Fruit fly (Drosophila melanogaster) whole organism, embryonic: ENCODE data around the gene Charon.

Experiments used
- ATbp ChIP-seq: fragments of 200-800 bp; sonication (Bioruptor generic); optimal IDR thresholded peaks from 2 replicates; lab custom pipeline; 2017; ENCODE audit warnings: missing biosample characterization, mild to moderate bottlenecking, missing genetic modification characterization, missing genetic modification reagents
- Ada2b ChIP-seq: fragments of 200-800 bp; sonication (Bioruptor generic); IDR thresholded peaks from 2 replicates; pipeline ENCODE4 v1.3.6; 2022; ENCODE audit warnings: missing biosample characterization, missing genetic modification characterization
- B-H2 ChIP-seq: fragments of 200-800 bp; sonication (Bioruptor generic); optimal IDR thresholded peaks from 2 replicates; lab custom pipeline; 2018; ENCODE audit warnings: missing biosample characterization, mild to moderate bottlenecking, missing genetic modification characterization
- CG10321 ChIP-seq: fragments of 200-800 bp; sonication (Bioruptor generic); IDR thresholded peaks from 2 replicates; pipeline ENCODE4 v1.3.6; 2022; ENCODE audit warnings: missing biosample characterization, missing genetic modification characterization
- CG15011 ChIP-seq: fragments of 200-800 bp; sonication (Bioruptor generic); optimal IDR thresholded peaks from 3 replicates; lab custom pipeline; 2018; ENCODE audit warnings: missing biosample characterization, mild to moderate bottlenecking, missing genetic modification characterization
- CG15479 ChIP-seq: fragments of 200-800 bp; sonication (Bioruptor generic); optimal IDR thresholded peaks from 3 replicates; lab custom pipeline; 2019; ENCODE audit warnings: missing biosample characterization, mild to moderate bottlenecking, missing genetic modification characterization, moderate library complexity
- CG17829 ChIP-seq: fragments of 200-800 bp; optimal IDR thresholded peaks from 2 replicates; lab custom pipeline; 2019; ENCODE audit warnings: missing biosample characterization, mild to moderate bottlenecking, missing genetic modification characterization, moderate library complexity
- CG17912 ChIP-seq: fragments of 200-800 bp; sonication (Bioruptor generic); optimal IDR thresholded peaks from 2 replicates; lab custom pipeline; 2018; ENCODE audit warnings: missing biosample characterization, mild to moderate bottlenecking, missing genetic modification characterization
- CG2199 ChIP-seq: fragments of 200-800 bp; sonication (Bioruptor generic); IDR thresholded peaks from 3 replicates; pipeline ENCODE4 v1.3.6; 2022; ENCODE audit warnings: missing biosample characterization, missing genetic modification characterization
- CG2202 ChIP-seq: fragments of 200-800 bp; sonication (Bioruptor generic); optimal IDR thresholded peaks from 2 replicates; lab custom pipeline; 2018; ENCODE audit warnings: missing biosample characterization, mild to moderate bottlenecking, missing genetic modification characterization
- CG30403 ChIP-seq: fragments of 200-800 bp; sonication (Bioruptor generic); optimal IDR thresholded peaks from 3 replicates; lab custom pipeline; 2016; ENCODE audit warnings: missing biosample characterization, missing genetic modification characterization
- CG33557 ChIP-seq: fragments of 200-800 bp; sonication (Bioruptor generic); optimal IDR thresholded peaks from 2 replicates; lab custom pipeline; 2019; ENCODE audit warnings: missing biosample characterization, mild to moderate bottlenecking, missing genetic modification characterization, moderate library complexity
- CG34422 ChIP-seq: fragments of 200-800 bp; sonication (Bioruptor generic); IDR thresholded peaks from 3 replicates; pipeline ENCODE4 v1.3.6; 2022; ENCODE audit warnings: missing biosample characterization, missing genetic modification characterization
- CG3726 ChIP-seq: fragments of 200-800 bp; sonication (Bioruptor generic); IDR thresholded peaks from 3 replicates; pipeline ENCODE4, ENCODE4 v1.3.6; 2022; ENCODE audit warnings: missing biosample characterization, missing genetic modification characterization
- CG4360 ChIP-seq: fragments of 200-800 bp; sonication (Bioruptor generic); IDR thresholded peaks from 2 replicates; pipeline ENCODE4 v1.3.6; 2022; ENCODE audit warnings: missing biosample characterization, missing genetic modification characterization
- CG4424 ChIP-seq: fragments of 200-800 bp; sonication (Bioruptor generic); optimal IDR thresholded peaks from 3 replicates; lab custom pipeline; 2016; ENCODE audit warnings: missing biosample characterization, missing genetic modification characterization
- CG5180 ChIP-seq: fragments of 200-800 bp; sonication (Bioruptor generic); optimal IDR thresholded peaks from 3 replicates; lab custom pipeline; 2017; ENCODE audit warnings: missing biosample characterization, missing genetic modification characterization, mild to moderate bottlenecking, moderate library complexity, missing genetic modification reagents
- CG6765 ChIP-seq: fragments of 200-800 bp; sonication (Bioruptor generic); optimal IDR thresholded peaks from 3 replicates; lab custom pipeline; 2017; ENCODE audit warnings: missing biosample characterization, mild to moderate bottlenecking, missing genetic modification characterization
- CG9437 ChIP-seq: fragments of 200-800 bp; sonication (Bioruptor generic); optimal IDR thresholded peaks from 2 replicates; lab custom pipeline; 2018; ENCODE audit warnings: missing biosample characterization, mild to moderate bottlenecking, missing genetic modification characterization
- CG9932 ChIP-seq: fragments of 200-800 bp; sonication (Bioruptor generic); IDR thresholded peaks from 2 replicates; pipeline ENCODE4 v1.3.6; 2022; ENCODE audit warnings: missing biosample characterization, missing genetic modification characterization
- Deaf1 ChIP-seq: fragments of 200-800 bp; optimal IDR thresholded peaks from 3 replicates; lab custom pipeline; 2019; ENCODE audit warnings: missing biosample characterization, mild to moderate bottlenecking, missing genetic modification characterization, moderate library complexity
- Dip3 ChIP-seq: fragments of 200-800 bp; sonication (Bioruptor generic); optimal IDR thresholded peaks from 3 replicates; lab custom pipeline; 2016; ENCODE audit warnings: missing biosample characterization, missing genetic modification characterization
- ERR ChIP-seq: fragments of 200-800 bp; sonication (Bioruptor generic); optimal IDR thresholded peaks from 2 replicates; lab custom pipeline; 2016; ENCODE audit warnings: missing biosample characterization, missing genetic modification characterization
- Eip74EF ChIP-seq, 2 experiments: fragments of 200-800 bp in 1 of 2; fragments of >200 bp in 1 of 2; sonication (Bioruptor generic) in 1 of 2; optimal IDR thresholded peaks; 2 replicates each; lab custom pipeline; 2017 to 2019; ENCODE audit warnings: missing biosample characterization in 2 of 2, missing genetic modification characterization in 2 of 2, mild to moderate bottlenecking in 1 of 2, moderate library complexity in 1 of 2
- H2.0 ChIP-seq: fragments of 200-800 bp; sonication (Bioruptor generic); IDR thresholded peaks from 2 replicates; pipeline ENCODE4 v1.3.6; 2022; ENCODE audit warnings: missing biosample characterization, missing genetic modification characterization
- HmgD ChIP-seq: fragments of 200-800 bp; sonication (Bioruptor generic); optimal IDR thresholded peaks from 3 replicates; lab custom pipeline; 2016; ENCODE audit warnings: missing biosample characterization, missing genetic modification characterization
- Hr3 ChIP-seq: fragments of 200-800 bp; sonication (Bioruptor generic); optimal IDR thresholded peaks from 3 replicates; lab custom pipeline; 2016; ENCODE audit warnings: missing biosample characterization, missing genetic modification characterization
- MESR4 ChIP-seq: fragments of 200-800 bp; sonication (Bioruptor generic); optimal IDR thresholded peaks from 2 replicates; lab custom pipeline; 2018; ENCODE audit warnings: missing biosample characterization, mild to moderate bottlenecking, missing genetic modification characterization, moderate library complexity
- MTF-1 ChIP-seq: fragments of 200-800 bp; sonication (Bioruptor generic); optimal IDR thresholded peaks from 2 replicates; lab custom pipeline; 2018; ENCODE audit warnings: missing biosample characterization, mild to moderate bottlenecking, missing genetic modification characterization, borderline replicate concordance
- Mad ChIP-seq: fragments of 200-800 bp; sonication (Bioruptor generic); optimal IDR thresholded peaks from 2 replicates; lab custom pipeline; 2016; ENCODE audit warnings: missing biosample characterization, missing genetic modification characterization
- Six4 ChIP-seq: fragments of 200-800 bp; sonication (Bioruptor generic); optimal IDR thresholded peaks from 2 replicates; lab custom pipeline; 2016; ENCODE audit warnings: missing biosample characterization, missing genetic modification characterization
- YL-1 ChIP-seq: fragments of 200-800 bp; sonication (Bioruptor generic); optimal IDR thresholded peaks from 3 replicates; lab custom pipeline; 2017; ENCODE audit warnings: missing biosample characterization, mild to moderate bottlenecking, missing genetic modification characterization
- crp ChIP-seq, 2 experiments: fragments of 200-800 bp; sonication (Bioruptor generic); optimal IDR thresholded peaks; 2 replicates in 1 of 2; 3 replicates in 1 of 2; lab custom pipeline; 2017; ENCODE audit warnings: missing biosample characterization in 2 of 2, missing genetic modification characterization in 2 of 2, mild to moderate bottlenecking in 1 of 2, moderate library complexity in 1 of 2
- eyg ChIP-seq: fragments of 200-800 bp; sonication (Bioruptor generic); optimal IDR thresholded peaks from 3 replicates; lab custom pipeline; 2016; ENCODE audit warnings: missing biosample characterization, missing genetic modification characterization
- gcm2 ChIP-seq: fragments of 200-800 bp; sonication (Bioruptor generic); optimal IDR thresholded peaks from 2 replicates; lab custom pipeline; 2016; ENCODE audit warnings: missing biosample characterization, missing genetic modification characterization
- grau ChIP-seq: fragments of 200-800 bp; optimal IDR thresholded peaks from 3 replicates; lab custom pipeline; 2019; ENCODE audit warnings: missing biosample characterization, mild to moderate bottlenecking, missing genetic modification characterization, moderate library complexity
- jigr1 ChIP-seq: fragments of 200-800 bp; sonication (Bioruptor generic); IDR thresholded peaks from 3 replicates; pipeline ENCODE4 v1.3.6; 2022; ENCODE audit warnings: missing biosample characterization, missing genetic modification characterization
- mam ChIP-seq: fragments of 200-800 bp; sonication (Bioruptor generic); optimal IDR thresholded peaks from 3 replicates; lab custom pipeline; 2016; ENCODE audit warnings: missing biosample characterization, missing genetic modification characterization
- org-1 ChIP-seq: fragments of 200-800 bp; sonication (Bioruptor generic); optimal IDR thresholded peaks from 2 replicates; lab custom pipeline; 2017; ENCODE audit warnings: missing biosample characterization, missing genetic modification characterization
- pho ChIP-seq: fragments of 200-800 bp; sonication (Bioruptor generic); optimal IDR thresholded peaks from 2 replicates; lab custom pipeline; 2016; ENCODE audit warnings: missing biosample characterization, missing genetic modification characterization
- repo ChIP-seq: fragments of 200-800 bp; sonication (Bioruptor generic); optimal IDR thresholded peaks from 2 replicates; lab custom pipeline; 2016; ENCODE audit warnings: missing biosample characterization, missing genetic modification characterization
- scrt ChIP-seq: fragments of 200-800 bp; sonication (Bioruptor generic); optimal IDR thresholded peaks from 2 replicates; lab custom pipeline; 2018; ENCODE audit warnings: missing biosample characterization, mild to moderate bottlenecking, missing genetic modification characterization, moderate library complexity
- slbo ChIP-seq: fragments of 200-800 bp; sonication (Bioruptor generic); IDR thresholded peaks from 2 replicates; pipeline ENCODE4 v1.3.6; 2022; ENCODE audit warnings: missing biosample characterization, missing genetic modification characterization
- slp2 ChIP-seq: fragments of 200-800 bp; sonication (Bioruptor generic); optimal IDR thresholded peaks from 2 replicates; lab custom pipeline; 2016; ENCODE audit warnings: missing biosample characterization, missing genetic modification characterization
- stc ChIP-seq: fragments of 200-800 bp; sonication (Bioruptor generic); IDR thresholded peaks from 2 replicates; pipeline ENCODE4 v1.3.6; 2022; ENCODE audit warnings: missing biosample characterization, missing genetic modification characterization
- tio ChIP-seq: fragments of 200-800 bp; sonication (Bioruptor generic); optimal IDR thresholded peaks from 2 replicates; lab custom pipeline; 2017; ENCODE audit warnings: missing biosample characterization, missing genetic modification characterization, inconsistent platforms
- twi ChIP-seq: fragments of 200-800 bp; optimal IDR thresholded peaks from 2 replicates; lab custom pipeline; 2019; ENCODE audit warnings: missing biosample characterization, mild to moderate bottlenecking, missing genetic modification characterization, moderate library complexity
- unpg ChIP-seq: fragments of 200-800 bp; sonication (Bioruptor generic); optimal IDR thresholded peaks from 3 replicates; lab custom pipeline; 2018; ENCODE audit warnings: missing biosample characterization, mild to moderate bottlenecking, missing genetic modification characterization, moderate library complexity
- z ChIP-seq: fragments of 200-800 bp; sonication (Bioruptor generic); IDR thresholded peaks from 3 replicates; pipeline ENCODE4 v1.3.6; 2022; ENCODE audit warnings: missing biosample characterization, missing genetic modification characterization

Gene Charon

DNA sequence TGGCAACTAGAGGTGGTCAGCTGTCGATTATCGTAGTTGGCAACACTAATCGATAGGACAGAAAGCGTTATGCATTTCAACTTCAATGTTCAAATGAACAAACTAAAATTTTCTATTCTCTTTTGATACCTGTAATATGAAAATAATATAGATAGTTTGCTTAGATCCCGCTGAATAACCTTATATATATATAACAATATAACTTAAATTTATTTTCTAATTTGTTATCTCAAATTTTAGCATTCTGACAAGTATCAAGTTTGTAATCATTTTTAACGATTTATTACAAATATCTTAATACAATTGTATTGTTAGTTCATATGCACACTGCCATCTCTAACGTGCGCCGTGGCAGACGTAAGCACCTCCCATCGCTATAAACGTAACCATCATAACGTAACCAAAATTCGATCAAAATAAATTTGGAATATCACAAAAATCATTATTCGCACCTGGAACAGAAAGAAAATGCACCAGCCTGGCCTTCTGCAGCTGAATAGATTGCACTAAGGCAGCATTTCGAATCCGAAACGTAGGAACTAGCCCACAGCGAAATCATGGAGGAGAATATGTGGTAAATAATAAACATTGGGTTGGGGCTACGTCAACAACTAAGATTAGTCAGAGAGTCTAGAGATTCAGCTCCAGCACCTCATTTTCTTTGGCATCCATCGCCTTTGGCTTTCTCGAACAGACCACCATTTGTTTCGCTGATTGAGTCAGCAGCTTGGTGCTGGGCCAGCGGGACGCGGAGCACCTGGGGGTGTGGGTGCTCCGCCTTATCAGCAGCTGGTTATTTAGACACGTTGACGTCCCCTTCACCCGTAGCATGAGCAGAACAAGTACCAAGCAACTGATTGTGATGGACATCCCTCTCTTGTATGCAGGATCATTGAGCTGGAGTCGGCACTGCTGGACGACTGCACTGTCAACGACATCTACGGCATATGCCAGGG is 43.4 kb downstream of the Charon start, which contains the start of the genes Pino and TBC1D23 (continued):
- TF ChIP-seq twi (tag; lab: Kevin White, UChicago) (peak; percentile 49), CG4424 (GFP tag; lab: Kevin White, UChicago) (peak; percentile 64), B-H2 (GFP tag; lab: Kevin White, UChicago) (peak; percentile 57), Deaf1 (tag; lab: Kevin White, UChicago) (peak; percentile 24), Six4 (GFP tag; lab: Kevin White, UChicago) (peak; percentile 39), Hr3 (GFP tag; lab: Kevin White, UChicago) (peak; percentile 82), CG17912 (no peak), jigr1 (GFP tag; lab: Robert Waterston, UW) (no peak; the same call in 2 of the 3 replicates), unpg (GFP tag; lab: Kevin White, UChicago) (peak; percentile 59), Dip3 (GFP tag; lab: Kevin White, UChicago) (peak; percentile 41), stc (peak; percentile 21; the same call in 1 of the 2 replicates), pho (GFP tag; lab: Kevin White, UChicago) (peak; percentile 63), slp2 (GFP tag; lab: Kevin White, UChicago) (peak; percentile 15), ATbp (no peak), CG2202 (no peak), CG6765 (no peak), Mad (GFP tag; lab: Kevin White, UChicago) (peak; percentile 31), gcm2 (GFP tag; lab: Kevin White, UChicago) (no peak), CG30403 (GFP tag; lab: Kevin White, UChicago) (peak; percentile 86), tio (no peak), repo (no peak), org-1 (peak; percentile 21), MTF-1 (GFP tag; lab: Kevin White, UChicago) (no peak), CG33557 (peak; percentile 57), z (GFP tag; lab: Robert Waterston, UW) (no peak), grau (tag; lab: Kevin White, UChicago) (peak; percentile 80)

DNA sequence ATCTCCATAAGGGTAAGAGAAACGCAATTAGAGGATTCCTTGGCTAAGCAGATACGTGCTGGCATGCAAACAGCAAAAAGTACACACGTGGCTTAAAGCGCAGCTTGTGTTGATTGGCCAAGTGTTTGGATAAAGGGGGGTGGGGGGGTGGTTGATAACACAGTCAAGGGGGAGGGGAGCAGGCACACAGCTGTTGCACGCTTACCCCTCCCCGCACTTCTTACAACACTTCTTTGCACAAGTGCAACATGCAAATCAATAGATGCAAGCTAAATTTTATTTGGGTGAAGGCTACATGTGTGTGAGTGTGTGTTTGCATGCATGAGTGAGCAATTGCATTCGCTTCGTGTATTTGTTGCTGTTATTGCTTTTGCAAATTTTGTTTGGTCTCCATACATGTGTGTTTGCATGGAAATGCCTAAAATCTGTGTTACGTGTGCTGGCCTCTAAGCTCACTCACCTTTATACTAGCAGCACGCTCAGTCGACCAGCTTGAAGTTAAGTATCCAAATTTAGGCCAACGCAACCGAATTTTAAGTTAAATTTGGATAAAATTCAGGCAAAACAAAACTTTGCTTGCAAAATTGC is 44.2 kb downstream of the Charon start:
- TF ChIP-seq CG3726 (GFP tag; lab: Robert Waterston, UW), result no peak
- TF ChIP-seq HmgD (GFP tag; lab: Kevin White, UChicago), result no peak
- no peak for TF ChIP-seq CG2199 (GFP tag; lab: Robert Waterston, UW)
- no peak for TF ChIP-seq Ada2b (GFP tag; lab: Robert Waterston, UW)
- no peak for TF ChIP-seq CG17829 (tag; lab: Kevin White, UChicago)
- no peak for TF ChIP-seq CG9932
- TF ChIP-seq CG15011 (GFP tag; lab: Kevin White, UChicago), result no peak
- peak; percentile 51 for TF ChIP-seq MESR4 (GFP tag; lab: Kevin White, UChicago)
- no peak for TF ChIP-seq ERR (GFP tag; lab: Kevin White, UChicago)
- no peak for TF ChIP-seq CG5180 (GFP tag; lab: Kevin White, UChicago)
- TF ChIP-seq CG10321 (GFP tag; lab: Robert Waterston, UW), result no peak
- TF ChIP-seq eyg (GFP tag; lab: Kevin White, UChicago), result no peak
- no peak for TF ChIP-seq mam (GFP tag; lab: Kevin White, UChicago)
- TF ChIP-seq scrt, result peak; percentile 48
- TF ChIP-seq Eip74EF (GFP tag; optimal IDR thresholded peaks at IDR 0.05; lab: Kevin White, UChicago), result no peak
- TF ChIP-seq CG34422 (GFP tag; lab: Robert Waterston, UW), result peak; percentile 43; the same call in 1 of the 3 replicates
- no peak for TF ChIP-seq H2.0 (GFP tag; lab: Robert Waterston, UW)
- 0 out of 2 replicates have a peak, but pooled peaks have one; percentile 2 for TF ChIP-seq CG4360 (GFP tag; lab: Robert Waterston, UW)
- TF ChIP-seq slbo, result no peak
- peak in 1 of 2 experiments; percentile 64 for TF ChIP-seq crp (GFP tag; optimal IDR thresholded peaks at IDR 0.05; lab: Kevin White, UChicago)
- peak; percentile 30 for TF ChIP-seq YL-1
- TF ChIP-seq CG9437 (GFP tag; lab: Kevin White, UChicago), result no peak
- TF ChIP-seq CG15479 (GFP tag; lab: Kevin White, UChicago), result peak; percentile 37
